Worm (Caenorhabditis elegans) whole organism, mixed stage, embryonic: Measurements from ENCODE around the gene abhd-12.

Experiments
- elt-3 ChIP-seq: fragments of 150-350 bp; optimal IDR thresholded peaks from 2 replicates; lab custom pipeline; 2014; ENCODE audit warnings: missing biosample characterization, missing genetic modification characterization
- lin-13 ChIP-seq: fragments of 150-350 bp; optimal IDR thresholded peaks from 2 replicates; lab custom pipeline; 2014; ENCODE audit warnings: missing biosample characterization, missing genetic modification characterization
- lsy-2 ChIP-seq: fragments of 150-350 bp; optimal IDR thresholded peaks from 2 replicates; lab custom pipeline; 2014; ENCODE audit warnings: missing biosample characterization, missing genetic modification characterization
- mab-5 ChIP-seq: fragments of 150-350 bp; optimal IDR thresholded peaks from 2 replicates; lab custom pipeline; 2014; ENCODE audit warnings: missing biosample characterization, missing genetic modification characterization
- mep-1 ChIP-seq: fragments of 150-350 bp; optimal IDR thresholded peaks from 2 replicates; lab custom pipeline; 2017; ENCODE audit warnings: missing biosample characterization, missing genetic modification reagents, missing genetic modification characterization, inconsistent platforms
- snpc-4 ChIP-seq: fragments of 150-350 bp; optimal IDR thresholded peaks from 2 replicates; lab custom pipeline; 2014; ENCODE audit warnings: missing biosample characterization, missing genetic modification characterization
- unc-39 ChIP-seq: fragments of 150-350 bp; optimal IDR thresholded peaks from 2 replicates; lab custom pipeline; 2014; ENCODE audit warnings: missing biosample characterization, missing genetic modification characterization
- ztf-11 ChIP-seq: fragments of 150-350 bp; optimal IDR thresholded peaks from 2 replicates; lab custom pipeline; 2014; ENCODE audit warnings: missing biosample characterization, missing genetic modification characterization

- TF ChIP-seq mep-1 (tag; lab: Kevin White, UChicago) (no peak), snpc-4 (no peak), ztf-11 (no peak), mab-5 (tag; lab: Kevin White, UChicago) (no peak), unc-39 (tag; lab: Kevin White, UChicago) (no peak), lin-13 (tag; lab: Kevin White, UChicago) (no peak), elt-3 (no peak), lsy-2 (tag; lab: Kevin White, UChicago) (no peak)
These were observed 24.8 kb upstream of the abhd-12 start, which contains the start of the genes clec-217 and F26D11.2 for ce11 chrV:7958740-7959320.
